Fruit fly (Drosophila melanogaster) whole organism: ENCODE measurements around the gene schlank.

ENCODE experiments used
- CG8478 ChIP-seq: fragments of >200 bp; optimal IDR thresholded peaks from 2 replicates; lab custom pipeline; 2018; ENCODE audit warnings: inconsistent platforms
- Dll ChIP-seq: fragments of >200 bp; optimal IDR thresholded peaks from 2 replicates; lab custom pipeline; 2017
- EcR ChIP-seq, 2 experiments: fragments of >200 bp; optimal IDR thresholded peaks; 2 replicates each; lab custom pipeline; 2017; ENCODE audit warnings: missing biosample characterization in 2 of 2, missing genetic modification characterization in 2 of 2, missing genetic modification reagents in 2 of 2
- pan ChIP-seq: fragments of >200 bp; optimal IDR thresholded peaks from 2 replicates; lab custom pipeline; 2017
- psq ChIP-seq: fragments of >200 bp; optimal IDR thresholded peaks from 2 replicates; lab custom pipeline; 2017
- usp ChIP-seq: fragments of >200 bp; optimal IDR thresholded peaks from 2 replicates; lab custom pipeline; 2017; ENCODE audit warnings: missing biosample characterization, missing genetic modification characterization, mixed read lengths

dm6 chrX:6267745-6268582 lies 936 bp upstream of the schlank start, which contains the start of gene Spt6:
- TF ChIP-seq CG8478 (lab: Kevin White, UChicago): no peak
- TF ChIP-seq usp (GFP tag; lab: Kevin White, UChicago): no peak
- no peak for TF ChIP-seq psq (lab: Kevin White, UChicago)
- TF ChIP-seq pan (lab: Kevin White, UChicago): no peak
- no peak for TF ChIP-seq EcR (GFP tag; optimal IDR thresholded peaks at IDR 0.05; lab: Kevin White, UChicago)
- no peak for TF ChIP-seq Dll
